Worm (Caenorhabditis elegans) whole organism, early embryonic: Measurements from ENCODE around the gene T02H6.1.

ENCODE experiments used
- B0310.2 ChIP-seq: sonication (generic microtip); optimal IDR thresholded peaks from 2 replicates; lab custom pipeline; 2016; ENCODE audit warnings: mild to moderate bottlenecking, missing genetic modification characterization, missing compliant biosample characterization
- ama-1 ChIP-seq: fragments of 150-350 bp; optimal IDR thresholded peaks from 2 replicates; lab custom pipeline; 2014
- sea-1 ChIP-seq: fragments of 200-800 bp; sonication (Bioruptor generic); conservative IDR thresholded peaks from 2 replicates; pipeline ENCODE4 v1.3.6; 2022; ENCODE audit warnings: missing genetic modification characterization, missing compliant biosample characterization

DNA sequence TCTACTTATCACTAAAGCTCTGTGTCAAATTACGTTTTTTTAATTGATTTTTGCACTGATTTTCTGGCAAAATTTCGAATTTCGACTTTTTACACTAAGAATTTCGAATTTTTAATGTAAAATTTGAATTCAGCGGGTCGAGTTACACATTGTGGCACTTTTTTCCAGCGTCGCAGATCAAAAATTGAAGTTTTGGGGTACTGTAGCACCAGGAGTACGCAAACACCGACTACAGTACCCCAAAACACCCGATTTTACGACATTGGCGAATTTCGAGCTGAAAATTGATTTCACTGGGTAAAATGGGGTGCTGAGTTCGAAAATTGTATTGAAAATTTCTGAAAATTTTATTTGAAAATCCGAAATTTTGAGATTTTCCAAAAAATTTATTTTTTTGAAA, 23.2 kb downstream of the T02H6.1 start:
- TF ChIP-seq ama-1 (lab: Kevin White, UChicago) (no peak), B0310.2 (no peak), sea-1 (GFP tag; lab: Robert Waterston, UW) (no peak)
